Worm (Caenorhabditis elegans) whole organism, young adult: Measurements from ENCODE around the gene R102.1.

Source experiments
- F22D6.2 ChIP-seq: sonication (generic microtip); optimal IDR thresholded peaks from 2 replicates; lab custom pipeline; 2016; ENCODE audit warnings: mild to moderate bottlenecking, missing genetic modification characterization, missing compliant biosample characterization
- F23B12.7 ChIP-seq: sonication (generic microtip); optimal IDR thresholded peaks from 2 replicates; lab custom pipeline; 2017; ENCODE audit warnings: missing genetic modification characterization, mild to moderate bottlenecking, missing compliant biosample characterization, antibody characterized with exemption, moderate library complexity; ENCODE audit not compliant: insufficient read depth
- F33H1.4 ChIP-seq: fragments of 200-800 bp; sonication (Bioruptor generic); IDR thresholded peaks from 2 replicates; pipeline ENCODE4 v1.3.6; 2022; ENCODE audit warnings: missing genetic modification reagents, missing genetic modification characterization, missing compliant biosample characterization
- F37B4.10 ChIP-seq: fragments of 200-800 bp; sonication (Bioruptor generic); IDR thresholded peaks from 2 replicates; pipeline ENCODE4 v1.3.6; 2022; ENCODE audit warnings: missing genetic modification characterization, missing compliant biosample characterization
- F39B2.1 ChIP-seq: fragments of 200-800 bp; sonication (Bioruptor generic); IDR thresholded peaks from 2 replicates; pipeline ENCODE4 v1.3.6; 2022; ENCODE audit warnings: missing genetic modification reagents, missing genetic modification characterization, missing compliant biosample characterization
- T07F8.4 ChIP-seq: sonication (generic microtip); optimal IDR thresholded peaks from 2 replicates; lab custom pipeline; 2016; ENCODE audit warnings: mild to moderate bottlenecking, missing genetic modification characterization, moderate library complexity, missing compliant biosample characterization
- Y53F4B.3 ChIP-seq: fragments of 200-800 bp; sonication (Bioruptor generic); IDR thresholded peaks from 2 replicates; pipeline ENCODE4 v1.3.6; 2022; ENCODE audit warnings: missing genetic modification reagents, missing genetic modification characterization, missing compliant biosample characterization
- Y53G8AR.9 ChIP-seq: fragments of 200-800 bp; sonication (Bioruptor generic); conservative IDR thresholded peaks from 2 replicates; pipeline ENCODE4 v1.3.6; 2022; ENCODE audit warnings: missing genetic modification reagents, missing genetic modification characterization, missing compliant biosample characterization
- Y67H2A.10 ChIP-seq: fragments of 200-800 bp; sonication (Bioruptor generic); conservative IDR thresholded peaks from 2 replicates; pipeline ENCODE4 v1.3.6; 2022; ENCODE audit warnings: missing genetic modification reagents, missing genetic modification characterization, missing compliant biosample characterization
- Y79H2A.3 ChIP-seq: fragments of 200-800 bp; sonication (Bioruptor generic); conservative IDR thresholded peaks from 2 replicates; pipeline ENCODE4 v1.3.6; 2022; ENCODE audit warnings: missing genetic modification reagents, missing genetic modification characterization, missing compliant biosample characterization
- Y95B8A.8 ChIP-seq: fragments of 200-800 bp; sonication (Bioruptor generic); IDR thresholded peaks from 2 replicates; pipeline ENCODE4 v1.3.6; 2022; ENCODE audit warnings: missing genetic modification reagents, missing genetic modification characterization, missing compliant biosample characterization
- akir-1 ChIP-seq: fragments of 200-800 bp; sonication (Bioruptor generic); optimal IDR thresholded peaks from 2 replicates; lab custom pipeline; 2018; ENCODE audit warnings: mild to moderate bottlenecking, missing genetic modification characterization, moderate library complexity, missing compliant biosample characterization
- ama-1 ChIP-seq, 3 experiments: fragments of 150-350 bp in 1 of 3; sonication (generic microtip) in 2 of 3; optimal IDR thresholded peaks; 2 replicates each; lab custom pipeline; 2014 to 2018; ENCODE audit warnings: missing biosample characterization in 2 of 3, missing genetic modification characterization in 2 of 3, missing genetic modification reagents in 2 of 3
- atf-7 ChIP-seq: sonication (generic microtip); optimal IDR thresholded peaks from 2 replicates; lab custom pipeline; 2017; ENCODE audit warnings: mild to moderate bottlenecking, missing genetic modification characterization, missing compliant biosample characterization
- attf-3 ChIP-seq: fragments of 200-800 bp; sonication (Bioruptor generic); conservative IDR thresholded peaks from 2 replicates; pipeline ENCODE4 v1.3.6; 2022; ENCODE audit warnings: missing genetic modification reagents, missing genetic modification characterization, missing compliant biosample characterization
- bed-2 ChIP-seq: fragments of 200-800 bp; sonication (Bioruptor generic); IDR thresholded peaks from 2 replicates; pipeline ENCODE4 v1.3.6; 2022; ENCODE audit warnings: missing genetic modification reagents, missing genetic modification characterization, missing compliant biosample characterization
- ccch-3 ChIP-seq: fragments of 200-800 bp; sonication (Bioruptor generic); optimal IDR thresholded peaks from 2 replicates; lab custom pipeline; 2018; ENCODE audit warnings: mild to moderate bottlenecking, missing genetic modification characterization, missing compliant biosample characterization
- cebp-1 ChIP-seq, 2 experiments: fragments of 200-800 bp in 1 of 2; sonication (Bioruptor generic) in 1 of 2; sonication (generic microtip) in 1 of 2; IDR thresholded peaks in 1 of 2; optimal IDR thresholded peaks in 1 of 2; 2 replicates each; pipeline versions ENCODE4 v1.3.6 to Lab custom; 2017 to 2022; ENCODE audit warnings: missing compliant biosample characterization in 2 of 2, missing genetic modification characterization in 2 of 2, mild to moderate bottlenecking in 1 of 2, missing genetic modification reagents in 1 of 2, moderate library complexity in 1 of 2
- ceh-100 ChIP-seq: fragments of 200-800 bp; sonication (Bioruptor generic); IDR thresholded peaks from 2 replicates; pipeline ENCODE4 v1.3.6; 2022; ENCODE audit warnings: missing genetic modification reagents, missing genetic modification characterization, missing compliant biosample characterization
- ceh-27 ChIP-seq: fragments of 200-800 bp; sonication (Bioruptor generic); optimal IDR thresholded peaks from 2 replicates; lab custom pipeline; 2018; ENCODE audit warnings: mild to moderate bottlenecking, missing genetic modification characterization, moderate library complexity, missing compliant biosample characterization
- efl-1 ChIP-seq: fragments of 150-350 bp; optimal IDR thresholded peaks from 2 replicates; lab custom pipeline; 2014; ENCODE audit warnings: missing biosample characterization, missing genetic modification reagents, missing genetic modification characterization
- egl-18 ChIP-seq: fragments of 200-800 bp; sonication (Bioruptor generic); IDR thresholded peaks from 2 replicates; pipeline ENCODE4 v1.3.6; 2022; ENCODE audit warnings: missing genetic modification reagents, missing genetic modification characterization, missing compliant biosample characterization
- fkh-3 ChIP-seq: sonication (generic microtip); optimal IDR thresholded peaks from 2 replicates; lab custom pipeline; 2016; ENCODE audit warnings: mild to moderate bottlenecking, missing genetic modification characterization, missing compliant biosample characterization
- him-1 ChIP-seq: sonication (generic microtip); optimal IDR thresholded peaks from 2 replicates; lab custom pipeline; 2016; ENCODE audit warnings: missing genotype, missing genetic modification reagents, missing genetic modification characterization, missing compliant biosample characterization
- hlh-12 ChIP-seq: sonication (generic microtip); optimal IDR thresholded peaks from 2 replicates; lab custom pipeline; 2016; ENCODE audit warnings: missing genetic modification characterization, missing compliant biosample characterization
- hmg-1.2 ChIP-seq: fragments of 200-800 bp; sonication (Bioruptor generic); IDR thresholded peaks from 2 replicates; pipeline ENCODE4 v1.3.6; 2022; ENCODE audit warnings: missing genetic modification reagents, missing genetic modification characterization, missing compliant biosample characterization
- hrde-1 ChIP-seq: sonication (generic microtip); optimal IDR thresholded peaks from 2 replicates; lab custom pipeline; 2016; ENCODE audit warnings: missing genetic modification characterization, mild to moderate bottlenecking, missing compliant biosample characterization, moderate library complexity, missing genotype, missing genetic modification reagents, borderline replicate concordance
- lag-1 ChIP-seq: fragments of 200-800 bp; sonication (Bioruptor generic); IDR thresholded peaks from 2 replicates; pipeline ENCODE4 v1.3.6; 2022; ENCODE audit warnings: missing genetic modification reagents, missing genetic modification characterization, missing compliant biosample characterization
- lin-40 ChIP-seq: sonication (generic microtip); optimal IDR thresholded peaks from 2 replicates; lab custom pipeline; 2016; ENCODE audit warnings: missing genetic modification characterization, mild to moderate bottlenecking, missing compliant biosample characterization, missing genotype, missing genetic modification reagents
- lsy-27 ChIP-seq: sonication (generic microtip); optimal IDR thresholded peaks from 2 replicates; lab custom pipeline; 2017; ENCODE audit warnings: missing genetic modification characterization, mild to moderate bottlenecking, missing compliant biosample characterization, antibody characterized with exemption, missing genotype, borderline replicate concordance; ENCODE audit not compliant: insufficient read depth
- madf-10 ChIP-seq: sonication (generic microtip); optimal IDR thresholded peaks from 2 replicates; lab custom pipeline; 2016; ENCODE audit warnings: mild to moderate bottlenecking, missing genetic modification characterization, missing compliant biosample characterization
- mcd-1 ChIP-seq: fragments of 200-800 bp; sonication (Bioruptor generic); IDR thresholded peaks from 2 replicates; pipeline ENCODE4 v1.3.6; 2022; ENCODE audit warnings: missing genetic modification reagents, missing genetic modification characterization, missing compliant biosample characterization
- mes-4 ChIP-seq: sonication (generic microtip); optimal IDR thresholded peaks from 2 replicates; lab custom pipeline; 2016; ENCODE audit warnings: missing genotype, missing genetic modification characterization, missing compliant biosample characterization
- mxl-1 ChIP-seq: sonication (generic microtip); optimal IDR thresholded peaks from 2 replicates; lab custom pipeline; 2016; ENCODE audit warnings: missing genetic modification characterization, missing compliant biosample characterization
- nfyb-1 ChIP-seq: fragments of 200-800 bp; sonication (Bioruptor generic); IDR thresholded peaks from 2 replicates; pipeline ENCODE4 v1.3.6; 2022; ENCODE audit warnings: missing genetic modification reagents, missing genetic modification characterization, missing compliant biosample characterization
- nhr-80 ChIP-seq: sonication (generic microtip); optimal IDR thresholded peaks from 2 replicates; lab custom pipeline; 2016; ENCODE audit warnings: missing genetic modification characterization, missing compliant biosample characterization
- nhr-90 ChIP-seq: sonication (generic microtip); optimal IDR thresholded peaks from 2 replicates; lab custom pipeline; 2016; ENCODE audit warnings: missing genotype, mild to moderate bottlenecking, missing genetic modification characterization, missing compliant biosample characterization
- rcor-1 ChIP-seq: fragments of 200-800 bp; sonication (Bioruptor generic); IDR thresholded peaks from 2 replicates; pipeline ENCODE4 v1.3.6; 2022; ENCODE audit warnings: missing genetic modification reagents, missing genetic modification characterization, missing compliant biosample characterization
- repo-1 ChIP-seq: sonication (generic microtip); optimal IDR thresholded peaks from 2 replicates; lab custom pipeline; 2017; ENCODE audit warnings: mild to moderate bottlenecking, missing genetic modification characterization, missing compliant biosample characterization
- snpc-3.4 ChIP-seq: sonication (generic microtip); optimal IDR thresholded peaks from 2 replicates; lab custom pipeline; 2017; ENCODE audit warnings: missing genetic modification characterization, mild to moderate bottlenecking, missing compliant biosample characterization, antibody characterized with exemption, moderate library complexity, missing genotype, missing genetic modification reagents
- unc-130 ChIP-seq: sonication (generic microtip); optimal IDR thresholded peaks from 2 replicates; lab custom pipeline; 2016; ENCODE audit warnings: missing genetic modification reagents, missing genetic modification characterization, missing compliant biosample characterization
- zfh-2 ChIP-seq: fragments of 200-800 bp; sonication (Bioruptor generic); conservative IDR thresholded peaks from 2 replicates; pipeline ENCODE4 v1.3.6; 2022; ENCODE audit warnings: missing genetic modification reagents, missing genetic modification characterization, missing compliant biosample characterization
- ztf-22 ChIP-seq: fragments of 200-800 bp; sonication (Bioruptor generic); optimal IDR thresholded peaks from 2 replicates; lab custom pipeline; 2018; ENCODE audit warnings: mild to moderate bottlenecking, missing genetic modification characterization, moderate library complexity, missing compliant biosample characterization
- ztf-28 ChIP-seq: fragments of 200-800 bp; sonication (Bioruptor generic); IDR thresholded peaks from 2 replicates; pipeline ENCODE4 v1.3.6; 2022; ENCODE audit warnings: missing genetic modification reagents, missing genetic modification characterization, missing compliant biosample characterization

The R102.1 gene

ce11 chrIV:10695203-10695602 lies 9.4 kb downstream of the R102.1 start, which contains the start of gene R102.4:
Gene R102.4, minus strand, starts transcription at chrIV:10695303.
- TF ChIP-seq lin-40 (no peak), F37B4.10 (GFP tag; lab: Robert Waterston, UW) (no peak), cebp-1 (GFP tag; IDR thresholded peaks at IDR 0.05; lab: Robert Waterston, UW) (no peak), cebp-1 (tag; optimal IDR thresholded peaks at IDR 0.05; lab: Kevin White, UChicago) (no peak), ceh-100 (GFP tag; lab: Robert Waterston, UW) (no peak), Y53G8AR.9 (GFP tag; lab: Robert Waterston, UW) (no peak)

ce11 chrIV:10697022-10697979 lies 11.5 kb downstream of the R102.1 start, which contains the start of gene allo-1:
Gene allo-1, minus strand, starts transcription at chrIV:10697072.
- TF ChIP-seq him-1 (tag; lab: Kevin White, UChicago) (no peak), lsy-27 (tag; lab: Kevin White, UChicago) (no peak), F39B2.1 (GFP tag; lab: Robert Waterston, UW) (no peak), mcd-1 (GFP tag; lab: Robert Waterston, UW) (peak; percentile 28; the same call in 1 of the 2 replicates), snpc-3.4 (no peak), mxl-1 (no peak), ztf-22 (no peak), atf-7 (tag; lab: Kevin White, UChicago) (no peak), nfyb-1 (GFP tag; lab: Robert Waterston, UW) (peak; percentile 28; the same call in 1 of the 2 replicates), fkh-3 (tag; lab: Kevin White, UChicago) (no peak), attf-3 (GFP tag; lab: Robert Waterston, UW) (no peak), rcor-1 (GFP tag; lab: Robert Waterston, UW) (no peak), F33H1.4 (GFP tag; lab: Robert Waterston, UW) (0 out of 2 replicates have a peak, but pooled peaks have one; percentile 12), Y67H2A.10 (no peak), egl-18 (GFP tag; lab: Robert Waterston, UW) (no peak), mes-4 (tag; lab: Kevin White, UChicago) (no peak), F22D6.2 (tag; lab: Kevin White, UChicago) (no peak), Y53F4B.3 (no peak), nhr-90 (tag; lab: Kevin White, UChicago) (no peak), ztf-28 (GFP tag; lab: Robert Waterston, UW) (no peak), F37B4.10 (GFP tag; lab: Robert Waterston, UW) (no peak), hlh-12 (tag; lab: Kevin White, UChicago) (no peak), hrde-1 (tag; lab: Kevin White, UChicago) (no peak), hmg-1.2 (GFP tag; lab: Robert Waterston, UW) (peak; percentile 100), bed-2 (GFP tag; lab: Robert Waterston, UW) (no peak), lag-1 (GFP tag; lab: Robert Waterston, UW) (no peak), unc-130 (GFP tag; lab: Kevin White, UChicago) (no peak), zfh-2 (GFP tag; lab: Robert Waterston, UW) (no peak; the same call in 1 of the 2 replicates), F23B12.7 (no peak), ama-1 (optimal IDR thresholded peaks at IDR 0.05; lab: Kevin White, UChicago) (no peak), ama-1 (GFP tag; optimal IDR thresholded peaks at IDR 0.05; lab: Kevin White, UChicago) (no peak), ccch-3 (GFP tag; lab: Kevin White, UChicago) (no peak), Y79H2A.3 (GFP tag; lab: Robert Waterston, UW) (no peak), akir-1 (GFP tag; lab: Kevin White, UChicago) (no peak), efl-1 (peak; percentile 62), nhr-80 (tag; lab: Kevin White, UChicago) (peak; percentile 74), Y95B8A.8 (no peak), madf-10 (tag; lab: Kevin White, UChicago) (peak; percentile 4), repo-1 (tag; lab: Kevin White, UChicago) (no peak), ceh-27 (GFP tag; lab: Kevin White, UChicago) (peak; percentile 15), T07F8.4 (no peak)
